Worm (Caenorhabditis elegans) whole organism, midembryonic: ENCODE data around the gene nadk-2.

Source experiments
- T22C8.4 ChIP-seq: fragments of 200-800 bp; sonication (Bioruptor generic); IDR thresholded peaks from 2 replicates; pipeline ENCODE4 v1.3.6; 2022; ENCODE audit warnings: missing genetic modification characterization, missing compliant biosample characterization
- cog-1 ChIP-seq: sonication (generic microtip); optimal IDR thresholded peaks from 2 replicates; lab custom pipeline; 2016; ENCODE audit warnings: missing genetic modification characterization, missing compliant biosample characterization
- flt-1 ChIP-seq: fragments of 200-800 bp; sonication (Bioruptor generic); IDR thresholded peaks from 2 replicates; pipeline ENCODE4 v1.3.6; 2022; ENCODE audit warnings: missing genetic modification characterization, missing compliant biosample characterization
- klf-2 ChIP-seq: fragments of 200-800 bp; sonication (Bioruptor generic); conservative IDR thresholded peaks from 2 replicates; pipeline ENCODE4 v1.3.6; 2022; ENCODE audit warnings: missing genetic modification reagents, missing genetic modification characterization, missing compliant biosample characterization
- med-1 ChIP-seq: sonication (generic microtip); optimal IDR thresholded peaks from 2 replicates; lab custom pipeline; 2017; ENCODE audit warnings: missing genetic modification characterization, mild to moderate bottlenecking, missing compliant biosample characterization, antibody characterized with exemption, missing genetic modification reagents; ENCODE audit not compliant: insufficient read depth
- ref-1 ChIP-seq: fragments of 200-800 bp; sonication (Bioruptor generic); conservative IDR thresholded peaks from 2 replicates; pipeline ENCODE4 v1.3.6; 2022; ENCODE audit warnings: missing genetic modification reagents, missing genetic modification characterization, missing compliant biosample characterization
- tab-1 ChIP-seq: fragments of 200-800 bp; sonication (Bioruptor generic); IDR thresholded peaks from 2 replicates; pipeline ENCODE4 v1.3.6; 2022; ENCODE audit warnings: missing genetic modification characterization, missing compliant biosample characterization
- ztf-23 ChIP-seq: fragments of 200-800 bp; sonication (Bioruptor generic); IDR thresholded peaks from 2 replicates; pipeline ENCODE4 v1.3.6; 2022; ENCODE audit warnings: missing genetic modification reagents, missing genetic modification characterization, missing compliant biosample characterization
- ztf-29 ChIP-seq: fragments of 200-800 bp; sonication (Bioruptor generic); IDR thresholded peaks from 2 replicates; pipeline ENCODE4 v1.3.6; 2022; ENCODE audit warnings: missing genetic modification reagents, missing genetic modification characterization, missing compliant biosample characterization

Gene nadk-2

ce11 chrII:12108843-12109242 lies 59.5 kb downstream of the nadk-2 start:
- TF ChIP-seq med-1 (no peak), ztf-23 (GFP tag; lab: Robert Waterston, UW) (no peak), ref-1 (GFP tag; lab: Robert Waterston, UW) (no peak), ztf-29 (GFP tag; lab: Robert Waterston, UW) (no peak), cog-1 (tag; lab: Kevin White, UChicago) (no peak), klf-2 (GFP tag; lab: Robert Waterston, UW) (no peak), tab-1 (GFP tag; lab: Robert Waterston, UW) (no peak), T22C8.4 (GFP tag; lab: Robert Waterston, UW) (no peak), flt-1 (no peak)
